Fruit fly (Drosophila melanogaster) whole organism, adult: ENCODE data around the gene CG14840.

Source experiments
- CG33017 ChIP-seq: fragments of 200-800 bp; sonication (Bioruptor generic); optimal IDR thresholded peaks from 2 replicates; lab custom pipeline; 2018; ENCODE audit warnings: missing biosample characterization, mild to moderate bottlenecking, missing genetic modification characterization, moderate library complexity
- Mnt ChIP-seq: fragments of 200-800 bp; sonication (Bioruptor generic); optimal IDR thresholded peaks from 2 replicates; lab custom pipeline; 2016; ENCODE audit warnings: missing biosample characterization, mild to moderate bottlenecking, missing genetic modification characterization

- TF ChIP-seq CG33017 (tag; lab: Kevin White, UChicago): no peak
- no peak for TF ChIP-seq Mnt (GFP tag; lab: Kevin White, UChicago)
Observed at dm6 chr3R:14245371-14245770, 15.6 kb downstream of the CG14840 start, which contains the start of gene CG9616.
